Fruit fly (Drosophila melanogaster) whole organism, larva: Measurements from ENCODE around the gene Cftr.

ENCODE experiments used
- noc ChIP-seq: fragments of 200-800 bp; sonication (Bioruptor generic); optimal IDR thresholded peaks from 3 replicates; lab custom pipeline; 2019; ENCODE audit warnings: missing biosample characterization, mild to moderate bottlenecking, missing genetic modification characterization, moderate library complexity

Cftr gene

dm6 chr3R:24572540-24573043 lies 28.9 kb upstream of the Cftr start:
- peak; percentile 97 for TF ChIP-seq noc (tag; lab: Kevin White, UChicago)

DNA sequence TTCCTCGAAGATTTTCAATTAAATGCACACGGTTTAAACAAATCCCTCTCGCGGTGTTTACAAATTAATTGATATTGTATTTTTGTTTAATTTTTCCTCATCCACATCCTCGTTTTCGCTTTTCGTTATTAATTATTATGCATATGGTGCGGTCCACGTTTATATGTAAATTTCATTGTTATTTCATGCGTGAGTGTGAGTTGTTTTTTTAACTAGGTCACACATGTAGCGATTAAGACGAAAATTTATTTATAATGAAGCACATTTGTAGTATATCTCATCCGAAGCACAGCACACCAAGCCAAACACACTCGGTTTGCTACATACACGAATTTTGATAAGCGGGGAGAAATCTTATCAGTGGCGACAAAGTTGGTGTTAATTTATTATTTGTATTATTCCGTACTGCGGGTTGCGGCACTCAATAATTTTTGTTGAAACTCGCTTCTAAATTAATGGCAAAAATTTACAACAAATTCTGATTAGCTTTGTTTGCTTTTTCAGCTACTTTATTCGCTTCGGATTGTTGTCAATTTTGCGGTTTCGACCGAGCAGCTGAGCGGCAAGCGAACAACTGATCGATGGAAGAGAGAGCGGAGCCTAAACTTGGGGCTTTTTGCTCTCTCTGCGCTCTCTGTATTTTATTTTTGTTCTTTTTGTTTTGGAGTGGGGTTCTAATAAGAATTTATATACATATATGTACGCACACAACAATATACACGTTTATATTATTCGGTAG lies 27.8 kb upstream of the Cftr start:
- peak; percentile 82 for TF ChIP-seq noc (tag; lab: Kevin White, UChicago)

- TF ChIP-seq noc (tag; lab: Kevin White, UChicago) = no peak
Measured at dm6 chr3R:24569669-24570349, 26.1 kb upstream of the Cftr start.

- TF ChIP-seq noc (tag; lab: Kevin White, UChicago) = no peak
Measured at dm6 chr3R:24568251-24568932, 24.7 kb upstream of the Cftr start.

- TF ChIP-seq noc (tag; lab: Kevin White, UChicago) = peak; percentile 82
Measured at dm6 chr3R:24567427-24567771, 23.7 kb upstream of the Cftr start.

DNA sequence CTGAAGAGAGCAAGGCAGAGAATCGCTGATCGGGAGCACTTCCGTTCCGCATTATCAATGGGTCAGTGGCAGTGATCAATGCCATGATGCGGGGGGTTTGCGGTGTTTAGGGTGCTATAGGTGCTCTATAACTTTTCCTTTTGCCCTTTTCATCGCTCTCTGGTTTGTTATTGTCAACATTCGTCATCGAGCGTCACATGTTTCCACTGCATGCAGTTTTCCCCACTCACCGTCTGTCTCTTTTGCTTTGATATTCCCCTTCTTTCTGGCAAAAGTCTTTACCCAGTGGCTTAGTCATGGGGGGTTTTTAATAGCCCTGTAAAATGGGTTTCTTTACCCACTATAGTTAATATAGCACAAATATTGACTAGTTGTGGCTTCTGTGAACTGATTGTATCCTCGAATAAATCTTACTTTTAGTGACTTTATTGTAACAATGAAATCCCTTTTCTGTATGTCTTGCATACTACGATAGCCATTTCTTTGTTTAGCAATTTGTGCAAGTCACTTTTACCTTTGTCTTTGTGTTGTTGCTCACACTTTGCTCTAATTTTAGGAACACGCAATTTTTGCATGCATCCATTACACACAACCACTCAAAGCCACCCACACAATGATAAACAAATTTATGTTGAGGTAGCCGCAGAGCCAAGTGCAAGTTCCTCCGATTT lies 23.2 kb upstream of the Cftr start:
- no peak for TF ChIP-seq noc (tag; lab: Kevin White, UChicago)

DNA sequence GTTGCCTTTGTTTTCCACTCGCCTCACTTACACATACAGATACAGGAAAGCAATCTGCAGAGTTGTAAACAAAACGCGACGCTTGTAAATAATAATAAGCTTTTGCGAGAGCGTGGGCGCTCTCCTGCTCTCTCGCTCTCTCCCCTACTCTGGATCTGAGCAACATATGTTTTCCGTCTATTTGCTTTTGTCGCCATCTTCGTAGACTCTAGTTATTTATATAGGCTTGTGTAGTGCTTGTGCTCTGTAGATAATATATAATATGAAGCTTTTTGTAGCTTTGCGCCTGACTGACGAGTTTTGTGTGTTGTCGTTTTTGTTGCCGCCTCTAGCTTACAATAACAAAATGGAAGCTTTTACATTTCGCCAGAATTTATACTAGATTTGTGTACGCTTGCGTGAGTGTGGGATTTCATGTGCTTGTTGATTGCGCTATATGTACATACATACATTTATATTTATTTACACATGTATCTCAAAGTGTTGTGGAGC lies 22.1 kb upstream of the Cftr start:
- TF ChIP-seq noc (tag; lab: Kevin White, UChicago) = peak; percentile 83

DNA sequence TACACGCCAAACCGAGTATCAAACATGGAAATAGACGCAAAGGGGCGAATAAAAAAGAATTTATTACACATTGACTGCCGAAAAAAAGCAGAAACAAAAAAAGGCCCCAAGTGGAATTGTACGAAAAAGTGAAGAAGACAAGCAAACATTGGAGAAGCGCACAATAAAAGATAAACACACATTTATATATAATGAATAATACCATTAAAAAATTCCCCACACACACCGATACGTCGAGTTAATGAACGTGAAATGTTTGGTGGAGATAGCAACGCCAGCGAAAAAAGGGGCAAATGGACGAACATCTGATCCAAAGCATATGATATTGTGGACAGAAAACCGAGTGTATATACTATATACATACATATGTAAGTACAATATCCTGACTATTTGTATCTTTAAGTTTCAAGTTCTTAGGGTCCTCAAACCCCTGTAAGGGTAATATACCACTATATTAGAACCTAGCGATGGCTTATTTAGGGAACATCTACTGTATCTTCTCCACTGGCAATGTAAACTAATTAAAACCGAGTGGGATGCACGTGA lies 21.2 kb upstream of the Cftr start:
- TF ChIP-seq noc (tag; lab: Kevin White, UChicago) = peak; percentile 28

DNA sequence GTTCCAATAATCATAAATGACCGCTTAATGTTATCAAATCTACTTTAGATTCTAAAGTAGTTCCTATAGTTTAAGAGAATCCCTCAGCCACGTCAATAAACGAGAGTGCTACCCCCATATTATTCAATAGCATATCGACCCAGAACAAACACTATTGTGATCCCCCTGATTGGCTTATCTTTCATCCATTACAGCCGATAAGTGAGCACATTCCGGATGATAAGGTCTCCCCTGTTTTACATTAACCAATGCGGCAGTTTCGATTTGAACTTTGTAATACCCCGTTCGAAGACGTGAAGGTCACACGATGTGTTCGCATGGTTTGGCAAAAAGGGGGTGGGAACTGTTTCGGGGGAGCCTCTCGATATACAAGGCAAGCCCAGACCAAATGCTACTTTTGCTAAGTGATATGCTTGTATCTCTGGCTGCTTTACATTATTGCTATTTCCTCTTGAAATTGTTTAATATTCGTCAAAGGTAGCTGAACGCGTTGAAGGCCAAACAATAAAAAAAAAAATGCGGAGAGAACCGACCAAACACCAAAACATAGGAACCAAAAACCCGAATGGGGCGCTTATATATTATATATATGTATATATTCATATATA lies 20.6 kb upstream of the Cftr start:
- TF ChIP-seq noc (tag; lab: Kevin White, UChicago) = no peak

dm6 chr3R:24563039-24563825 lies 19.5 kb upstream of the Cftr start:
- TF ChIP-seq noc (tag; lab: Kevin White, UChicago) = peak; percentile 39

DNA sequence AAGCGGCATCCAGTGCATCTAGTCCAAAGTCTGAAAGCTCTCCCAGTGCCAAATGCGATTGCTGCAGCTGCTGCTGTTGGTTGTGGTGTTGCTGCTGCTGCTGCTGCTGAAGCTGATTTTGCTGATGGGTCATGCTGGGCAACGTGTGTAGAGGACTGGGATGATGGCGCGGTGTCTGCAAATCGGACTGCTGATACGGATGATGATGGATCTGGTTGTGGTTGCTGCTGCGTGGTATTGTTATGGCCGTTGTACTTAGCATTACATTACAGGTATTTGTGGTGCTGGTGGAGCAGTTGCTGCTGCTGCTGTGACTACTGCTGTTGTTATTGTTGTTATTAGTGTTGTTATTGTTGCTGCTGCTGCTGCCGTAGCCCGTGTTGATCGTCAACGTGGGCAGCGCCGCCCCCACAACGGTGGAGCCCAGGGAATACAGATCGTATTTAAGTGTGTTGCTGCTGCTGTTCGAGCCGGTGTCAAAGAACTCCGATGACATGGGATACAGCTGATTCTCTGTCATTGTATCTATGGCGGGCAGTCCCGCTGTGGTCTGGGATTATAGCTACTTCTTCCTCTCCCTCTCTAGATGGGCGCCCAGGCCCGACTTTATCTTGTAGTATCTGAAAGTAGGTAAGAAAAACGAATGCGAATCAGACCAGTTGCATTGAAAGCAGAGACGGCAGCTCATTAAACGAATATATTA lies 18.8 kb upstream of the Cftr start:
- no peak for TF ChIP-seq noc (tag; lab: Kevin White, UChicago)

DNA sequence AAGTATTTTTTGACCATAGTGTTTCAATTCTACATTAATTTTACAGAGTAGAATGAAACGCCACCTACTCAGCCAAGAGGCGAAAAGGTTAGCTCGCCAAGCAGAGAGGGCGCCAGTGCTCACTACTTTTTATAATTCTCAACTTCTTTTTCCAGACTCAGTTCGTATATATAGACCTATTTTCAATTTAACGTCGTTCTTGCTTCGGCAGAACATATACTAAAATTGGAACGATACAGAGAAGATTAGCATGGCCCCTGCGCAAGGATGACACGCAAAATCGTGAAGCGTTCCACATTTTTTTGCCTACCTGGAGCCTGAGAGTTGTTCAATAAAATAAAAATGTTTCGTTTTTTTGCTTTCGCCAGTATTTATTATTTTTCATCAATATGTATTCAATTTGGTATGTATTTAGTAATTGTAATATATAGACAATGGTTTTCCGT lies 13.3 kb upstream of the Cftr start:
- TF ChIP-seq noc (tag; lab: Kevin White, UChicago) = no peak

- TF ChIP-seq noc (tag; lab: Kevin White, UChicago) = no peak
Measured at dm6 chr3R:24556554-24556953, 12.8 kb upstream of the Cftr start.
